Fruit fly (Drosophila melanogaster) S2 (cell line): ENCODE results near the gene CG1309.

ENCODE experiments used
- CG8478 ChIP-seq: fragments of >200 bp; optimal IDR thresholded peaks from 2 replicates; lab custom pipeline; 2018
- CTCF ChIP-seq, 2 experiments: fragments of >200 bp; optimal IDR thresholded peaks; 2 replicates each; lab custom pipeline; 2018

CG1309 gene

DNA sequence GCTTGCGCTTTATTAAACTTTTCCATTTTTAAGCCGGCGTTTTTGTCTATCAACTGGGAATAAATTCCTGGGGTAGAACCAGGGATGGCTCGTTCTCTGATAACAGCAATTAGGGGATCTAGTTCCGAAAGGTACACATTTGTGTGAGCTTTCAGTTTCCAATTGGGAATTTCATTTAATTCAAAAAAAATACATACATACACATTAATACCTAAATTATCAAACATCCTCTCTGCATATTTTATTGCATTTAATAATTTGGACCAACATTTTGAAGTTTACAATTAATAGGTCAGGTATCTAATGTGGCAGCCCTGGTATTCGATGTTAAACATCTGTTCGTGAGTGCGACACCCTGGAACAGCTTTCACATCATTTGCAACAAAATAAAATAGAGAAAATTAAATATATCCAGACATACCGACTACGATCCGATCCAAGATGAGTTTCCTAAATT lies at the start of gene CG1309, which contains the start of gene CG15011:
CG1309 (plus strand) TSS at position 329 of the 457 bp plus-strand sequence.
CG15011 (minus strand) TSS at position 51 of the 457 bp plus-strand sequence.
- peak in 1 of 2 experiments; percentile 2 for TF ChIP-seq CTCF (optimal IDR thresholded peaks at IDR 0.05; lab: Kevin White, UChicago)
- TF ChIP-seq CG8478 (lab: Kevin White, UChicago) = no peak

DNA sequence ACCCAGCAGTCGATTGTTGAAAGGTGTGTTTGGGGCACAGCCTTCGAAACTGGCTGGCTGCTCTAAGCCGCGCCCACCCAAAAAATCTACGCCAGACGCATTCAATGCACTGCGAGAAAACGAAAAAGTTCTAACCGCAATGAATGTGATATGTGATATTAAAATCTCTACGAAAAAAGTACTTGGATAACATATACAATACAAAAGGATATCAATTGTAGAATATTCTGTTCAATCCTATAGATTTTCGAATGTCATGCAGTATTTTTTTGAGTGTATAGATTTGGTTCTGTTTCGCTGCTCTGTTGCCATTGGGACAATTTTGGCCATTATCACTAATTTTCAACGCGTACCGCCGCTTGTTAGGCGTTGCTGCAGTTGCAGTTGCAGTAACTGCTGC lies 49.5 kb upstream of the CG1309 start:
- TF ChIP-seq CG8478 (lab: Kevin White, UChicago) = no peak

DNA sequence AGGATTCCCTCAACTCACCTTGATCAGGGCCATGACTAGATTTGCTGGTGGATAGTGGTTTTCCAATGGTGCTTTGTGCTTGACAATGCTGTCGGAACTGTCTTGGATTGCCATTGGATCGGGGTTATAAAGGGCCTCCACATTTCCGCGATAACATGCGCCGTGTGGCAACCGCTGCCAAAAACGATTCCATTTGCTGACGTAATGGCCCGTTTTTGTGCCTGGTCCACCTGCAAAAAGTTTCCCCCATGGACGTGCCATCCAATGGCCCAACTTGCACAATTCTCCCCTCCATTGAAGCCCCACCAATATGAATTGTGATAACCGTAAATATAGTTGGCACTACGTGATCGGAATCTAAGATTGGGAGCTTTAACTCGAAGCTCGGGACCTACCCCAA lies 47.8 kb upstream of the CG1309 start, which contains the start of gene Cpr64Ab:
Cpr64Ab (minus strand) TSS at position 101 of the 400 bp plus-strand sequence.
- TF ChIP-seq CTCF (optimal IDR thresholded peaks at IDR 0.05; lab: Kevin White, UChicago) (no peak), CG8478 (lab: Kevin White, UChicago) (no peak)

DNA sequence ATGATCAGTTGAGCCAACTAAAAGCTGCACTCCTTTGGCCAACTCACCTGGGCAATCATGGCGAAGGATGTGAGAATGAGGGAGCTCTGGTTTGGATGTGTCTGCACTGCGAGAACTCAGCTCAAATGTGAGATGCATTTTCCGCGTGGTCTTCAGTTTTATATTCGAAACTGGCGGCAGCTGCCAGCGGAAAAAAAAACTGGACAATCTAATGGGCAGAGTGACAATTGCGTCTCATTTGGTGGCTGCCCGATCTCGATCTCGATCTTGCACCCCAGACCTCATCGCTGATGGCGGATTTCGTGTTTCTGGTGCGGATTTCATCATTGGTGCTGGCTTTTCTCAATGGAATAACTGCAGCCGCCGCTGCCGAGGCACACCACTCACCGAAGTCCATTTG lies 46.4 kb upstream of the CG1309 start, which contains the start of gene Cpr64Ac:
Cpr64Ac (minus strand) TSS at position 101 of the 400 bp plus-strand sequence.
- TF ChIP-seq CTCF (optimal IDR thresholded peaks at IDR 0.05; lab: Kevin White, UChicago) = no peak
- TF ChIP-seq CG8478 (lab: Kevin White, UChicago) = no peak

DNA sequence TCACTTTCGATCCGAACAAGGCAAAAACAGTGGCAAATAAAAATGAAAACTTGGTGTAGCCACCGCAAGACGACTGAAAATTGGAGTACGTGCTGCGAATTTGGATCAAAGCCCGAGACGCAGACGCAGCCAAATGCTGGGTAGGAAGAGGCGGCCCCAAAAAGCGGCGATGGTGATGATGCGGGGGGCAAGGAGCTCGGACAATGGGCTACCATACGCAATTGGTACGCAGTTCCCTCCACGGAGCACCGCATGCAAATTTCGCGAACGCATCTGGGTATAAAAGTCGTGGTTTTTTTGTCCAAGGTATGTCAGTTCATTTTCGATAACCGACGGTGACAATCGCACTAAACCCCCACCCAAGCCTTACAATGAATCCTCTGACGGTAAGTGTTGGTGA lies 44.2 kb upstream of the CG1309 start, which contains the start of gene Cpr64Ad:
Cpr64Ad (plus strand) TSS at position 301 of the 400 bp plus-strand sequence.
- TF ChIP-seq CG8478 (lab: Kevin White, UChicago) = no peak
- TF ChIP-seq CTCF (optimal IDR thresholded peaks at IDR 0.05; lab: Kevin White, UChicago) = no peak

DNA sequence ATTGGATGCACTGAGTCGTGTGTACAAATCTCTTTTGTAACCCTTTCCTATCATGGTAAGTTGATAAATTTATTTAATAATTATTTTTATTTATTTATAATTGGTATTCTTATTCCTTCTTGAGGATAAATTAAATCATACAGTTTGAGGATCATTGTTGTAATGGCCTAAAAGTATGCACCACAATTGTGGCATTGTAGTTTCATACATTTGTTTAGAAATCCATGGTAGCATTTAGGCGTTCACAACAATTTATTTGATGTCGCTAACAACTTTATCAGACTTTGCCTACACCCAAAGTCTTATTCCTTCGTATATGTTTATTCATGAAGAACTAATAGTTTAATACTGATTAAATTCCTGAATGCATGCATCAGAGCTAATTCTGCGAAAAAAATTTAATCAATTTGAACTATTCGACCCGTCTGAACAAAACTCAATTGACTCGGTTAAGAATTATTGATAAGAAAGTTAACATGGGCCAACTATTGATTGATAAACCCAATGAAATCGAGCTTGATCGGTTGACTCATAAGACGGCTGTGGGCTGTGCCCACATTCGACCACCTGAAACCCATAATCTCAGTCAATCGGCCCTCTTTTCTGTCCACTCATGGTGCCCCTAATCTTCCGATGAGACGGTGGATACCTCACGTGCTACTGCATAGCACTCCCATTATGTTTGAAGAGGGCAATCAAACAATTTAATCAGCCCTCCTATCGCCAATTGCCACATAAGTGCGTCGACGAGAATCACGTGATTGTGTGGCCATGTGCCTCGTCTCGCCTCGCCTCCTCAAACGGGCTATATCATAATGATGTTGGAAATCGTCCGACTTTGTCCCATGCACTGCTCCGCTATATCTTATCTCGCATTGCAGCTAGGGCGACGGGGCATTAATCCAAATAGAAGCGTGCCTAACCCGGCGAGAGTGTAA lies 39.7 kb upstream of the CG1309 start:
- TF ChIP-seq CTCF (optimal IDR thresholded peaks at IDR 0.05; lab: Kevin White, UChicago) (peak in 1 of 2 experiments; percentile 10), CG8478 (lab: Kevin White, UChicago) (no peak)

DNA sequence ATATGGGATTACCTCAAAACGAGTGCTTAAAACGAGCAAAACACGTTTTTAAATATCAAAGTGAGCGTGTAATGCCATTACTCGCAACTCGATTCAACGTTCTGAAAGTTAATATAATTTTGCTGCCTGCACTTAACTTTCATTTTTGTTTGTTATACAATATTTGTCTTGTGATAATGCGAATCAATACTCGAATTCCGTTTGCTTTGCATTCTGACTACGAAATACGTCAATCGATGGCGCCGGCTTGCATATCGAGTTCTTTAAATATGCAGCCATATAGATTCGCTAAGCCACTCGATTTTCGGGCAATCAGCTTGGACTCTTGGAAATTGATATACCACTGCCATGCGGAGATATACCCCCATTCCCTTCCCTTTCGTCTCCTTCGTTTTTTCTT lies 38.6 kb upstream of the CG1309 start:
- TF ChIP-seq CG8478 (lab: Kevin White, UChicago) (no peak), CTCF (optimal IDR thresholded peaks at IDR 0.05; lab: Kevin White, UChicago) (no peak)

DNA sequence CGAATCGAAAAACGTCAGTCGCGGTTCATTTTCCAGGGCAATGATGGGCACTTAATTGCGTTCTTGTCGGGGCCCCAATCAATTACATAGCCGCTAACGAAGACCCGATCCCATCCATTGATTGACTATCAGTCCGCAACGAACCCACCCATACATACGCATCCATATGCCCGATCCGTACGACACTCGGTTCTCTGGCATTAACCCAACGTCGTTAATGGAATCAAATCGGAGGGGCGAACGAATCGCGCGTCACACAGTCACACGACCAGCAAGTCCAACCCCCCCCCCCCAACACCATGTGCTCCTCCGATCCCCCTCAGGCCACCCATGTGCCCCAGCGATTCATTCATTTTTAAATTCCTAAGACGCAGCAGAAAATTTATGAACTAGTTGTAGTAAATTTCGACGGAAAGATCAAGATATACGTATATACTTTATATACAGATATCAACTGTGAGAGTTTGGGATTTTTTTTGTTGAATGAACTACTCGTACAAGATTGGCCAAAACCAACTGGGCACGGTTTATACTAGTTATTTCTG lies 37.9 kb upstream of the CG1309 start:
- TF ChIP-seq CTCF (optimal IDR thresholded peaks at IDR 0.05; lab: Kevin White, UChicago) (no peak), CG8478 (lab: Kevin White, UChicago) (no peak)

DNA sequence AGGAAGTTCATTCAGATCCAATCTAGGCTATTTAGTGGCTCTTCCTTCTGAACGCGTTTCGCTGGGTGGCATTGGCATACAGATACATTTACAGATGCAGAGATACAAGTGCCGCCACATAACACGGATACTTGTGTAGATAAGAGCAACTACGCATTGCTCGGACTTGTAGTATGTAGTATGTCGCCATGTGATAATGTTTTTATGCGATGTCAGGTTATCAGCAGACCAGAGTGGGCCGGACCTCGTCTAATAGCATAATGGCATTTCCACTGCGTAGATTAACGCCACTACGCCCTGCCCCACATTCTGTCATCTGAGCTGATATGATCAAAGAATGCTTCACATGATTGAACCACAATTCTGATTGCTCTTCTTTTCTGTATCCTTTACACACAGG lies 37.4 kb upstream of the CG1309 start:
- no peak for TF ChIP-seq CTCF (optimal IDR thresholded peaks at IDR 0.05; lab: Kevin White, UChicago)
- TF ChIP-seq CG8478 (lab: Kevin White, UChicago) = no peak

DNA sequence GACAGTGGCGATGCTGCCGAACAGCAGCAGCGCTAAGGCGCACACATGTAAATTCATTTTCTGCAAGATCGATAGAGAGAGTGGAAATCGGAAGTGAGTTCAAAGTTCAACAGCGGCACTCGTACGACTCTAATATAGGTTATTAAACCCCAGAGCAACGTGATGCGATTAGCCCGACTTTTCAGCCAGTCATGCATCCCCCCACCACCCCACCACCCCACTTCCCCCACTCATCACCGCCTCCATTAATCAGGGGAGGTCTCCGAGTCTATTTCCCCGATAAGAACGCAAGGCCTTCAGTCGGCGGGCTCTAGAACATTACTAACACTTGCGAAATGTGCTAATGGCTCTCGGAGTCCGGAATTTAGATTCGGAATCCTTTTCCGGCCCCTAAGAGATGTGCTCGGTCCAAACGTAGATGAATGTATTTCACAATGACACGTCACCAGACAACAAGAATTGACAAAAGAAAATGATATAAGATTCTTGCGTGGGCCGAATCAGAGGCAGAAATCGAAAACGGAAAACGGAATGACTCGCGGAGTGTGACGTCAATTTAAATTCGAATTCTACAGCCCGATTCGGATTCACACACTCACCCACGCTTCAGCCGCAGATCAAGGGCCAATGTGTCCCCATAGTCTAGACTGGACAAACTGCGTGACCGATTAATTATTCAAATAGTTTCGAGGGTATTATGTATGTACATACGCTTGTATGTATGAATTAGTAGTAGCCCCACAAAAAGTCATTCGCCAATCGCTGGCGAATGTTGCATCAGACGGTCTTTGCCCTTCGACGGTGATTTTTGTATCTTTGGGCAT lies 33.4 kb upstream of the CG1309 start:
- TF ChIP-seq CG8478 (lab: Kevin White, UChicago) (no peak), CTCF (optimal IDR thresholded peaks at IDR 0.05; lab: Kevin White, UChicago) (no peak)

DNA sequence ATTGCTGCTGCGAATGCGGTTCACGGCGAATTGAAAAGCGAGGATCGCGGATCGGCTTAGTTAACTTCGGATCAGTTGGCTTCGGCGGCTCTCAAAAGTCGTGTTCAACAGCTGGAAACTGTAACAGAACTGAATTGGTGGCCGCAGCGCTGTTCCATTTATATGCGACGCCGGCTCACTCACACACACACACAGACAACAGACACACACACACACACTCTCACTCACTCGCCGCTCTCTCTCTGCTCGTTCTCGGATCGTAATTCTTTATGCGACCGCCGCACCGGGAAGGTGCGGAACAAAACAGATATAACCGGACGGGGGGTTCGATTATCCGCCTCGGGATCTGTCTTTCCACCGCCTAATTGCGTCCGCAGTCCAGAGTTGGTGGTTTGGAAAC lies 32.1 kb upstream of the CG1309 start, which contains the start of gene CG46460:
CG46460 (minus strand) TSS at position 139 of the 400 bp plus-strand sequence.
- TF ChIP-seq CG8478 (lab: Kevin White, UChicago) (no peak), CTCF (optimal IDR thresholded peaks at IDR 0.05; lab: Kevin White, UChicago) (no peak)

DNA sequence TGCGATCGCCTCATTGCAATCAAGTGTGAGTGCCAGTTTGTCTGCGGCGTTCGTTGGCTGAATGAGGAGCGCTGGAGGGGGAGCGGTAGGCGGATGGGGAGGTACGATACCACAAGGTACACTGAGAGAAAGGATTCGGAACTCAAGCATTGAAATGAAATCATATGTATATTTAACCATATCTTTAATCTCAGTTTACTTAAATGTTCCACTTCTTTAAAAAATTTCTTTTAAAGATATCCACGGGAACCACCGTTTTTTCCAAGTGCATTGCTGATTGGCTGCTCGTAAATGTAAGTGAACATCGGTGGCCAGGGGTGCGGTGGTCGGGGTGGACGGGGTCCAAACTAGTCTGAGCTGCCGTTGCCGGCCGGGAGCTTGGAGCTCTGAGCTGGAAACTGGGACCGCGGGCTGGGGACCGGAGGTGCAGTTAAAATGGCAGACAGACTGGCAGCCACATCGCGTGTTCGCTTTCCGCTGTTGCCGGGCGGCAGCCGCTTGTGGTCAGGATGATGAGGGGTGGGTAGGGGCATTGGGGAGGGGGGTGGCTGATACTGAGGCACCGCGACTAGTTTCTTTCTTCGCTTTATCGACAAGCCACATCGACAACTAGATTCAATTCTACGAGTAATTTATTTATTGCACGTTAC lies 30.9 kb upstream of the CG1309 start:
- TF ChIP-seq CG8478 (lab: Kevin White, UChicago) (no peak), CTCF (optimal IDR thresholded peaks at IDR 0.05; lab: Kevin White, UChicago) (no peak)

DNA sequence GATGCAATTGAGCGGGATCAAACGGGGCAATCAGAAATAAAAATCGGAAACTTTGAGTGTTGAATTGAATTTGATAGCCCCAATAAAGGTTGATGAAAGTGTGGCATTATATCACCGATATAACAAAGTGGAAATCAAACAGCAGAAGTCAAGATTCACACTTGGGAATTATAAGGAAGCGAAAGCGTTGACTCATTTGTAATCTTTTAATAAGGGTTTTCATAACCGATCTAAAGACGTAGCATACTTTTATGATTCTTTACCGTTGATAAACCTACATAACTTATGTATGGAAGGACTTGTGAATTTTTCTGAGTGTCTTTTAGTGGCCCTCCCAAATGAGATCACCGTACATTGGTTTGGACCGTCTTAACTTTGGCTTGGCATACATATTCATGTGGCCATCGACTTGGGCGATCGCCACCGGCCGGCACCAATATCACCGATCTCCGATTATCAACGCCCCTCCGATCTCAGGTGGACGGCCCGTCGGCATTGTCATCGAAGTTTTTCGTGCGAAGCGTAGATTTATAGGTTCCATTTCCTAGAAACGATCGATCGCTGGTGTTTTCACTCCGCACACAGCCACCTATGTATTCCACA lies 29.8 kb upstream of the CG1309 start:
- TF ChIP-seq CTCF (optimal IDR thresholded peaks at IDR 0.05; lab: Kevin White, UChicago) (no peak), CG8478 (lab: Kevin White, UChicago) (no peak)
